Worm (Caenorhabditis elegans): ENCODE data around the gene M7.8.

The M7.8 gene

ce11 chrIV:11082789-11083235 lies 12.1 kb downstream of the M7.8 start (continued):
- TF ChIP-seq lin-1 (GFP tag; IDR thresholded peaks at IDR 0.05) (no peak), F44E2.7 (GFP tag; IDR thresholded peaks at IDR 0.05) (0 out of 2 replicates have a peak, but pooled peaks have one; percentile 10), madf-9 (GFP tag; conservative IDR thresholded peaks at IDR 0.05) (peak; percentile 27; the same call in 1 of the 2 replicates), ctbp-1 (GFP tag; IDR thresholded peaks at IDR 0.05) (peak; percentile 86), aha-1 (tag) (peak; percentile 99), tag-97 (GFP tag; IDR thresholded peaks at IDR 0.05) (no peak), nhr-41 (GFP tag; IDR thresholded peaks at IDR 0.05) (no peak), zag-1 (tag; optimal IDR thresholded peaks at IDR 0.05) (peak; percentile 74), vab-7 (GFP tag; IDR thresholded peaks at IDR 0.05) (peak; percentile 71; the same call in 1 of the 2 replicates), R02D3.7 (tag; optimal IDR thresholded peaks at IDR 0.05) (no peak), unc-62 (GFP tag; optimal IDR thresholded peaks at IDR 0.05 in 1 of 2) (peak; percentile 21 to 100), unc-62 (tag; optimal IDR thresholded peaks at IDR 0.05) (no peak), nhr-76 (tag; optimal IDR thresholded peaks at IDR 0.05) (no peak), fkh-10 (GFP tag; optimal IDR thresholded peaks at IDR 0.05) (peak; percentile 87), ztf-11 (tag; optimal IDR thresholded peaks at IDR 0.05) (no peak), zfp-2 (tag; optimal IDR thresholded peaks at IDR 0.05) (peak; percentile 63), ama-1 (optimal IDR thresholded peaks at IDR 0.05) (peak; percentile 91), ceh-44 (GFP tag; IDR thresholded peaks at IDR 0.05) (0 out of 2 replicates have a peak, but pooled peaks have one; percentile 24), nhr-42 (GFP tag; IDR thresholded peaks at IDR 0.05) (peak; percentile 89), unc-39 (tag; optimal IDR thresholded peaks at IDR 0.05) (peak; percentile 48), nhr-6 (tag; optimal IDR thresholded peaks at IDR 0.05) (peak; percentile 93), F10B5.3 (tag; optimal IDR thresholded peaks at IDR 0.05) (no peak), nhr-111 (GFP tag; optimal IDR thresholded peaks at IDR 0.05) (no peak), daf-19 (GFP tag; conservative IDR thresholded peaks at IDR 0.05) (peak; percentile 82; the same call in 1 of the 2 replicates), skn-1 (tag; optimal IDR thresholded peaks at IDR 0.05) (peak; percentile 66), daf-8 (GFP tag; IDR thresholded peaks at IDR 0.05) (no peak), mxl-3 (GFP tag; optimal IDR thresholded peaks at IDR 0.05) (peak; percentile 82), egl-43 (GFP tag; IDR thresholded peaks at IDR 0.05) (peak; percentile 91), fos-1 (tag; optimal IDR thresholded peaks at IDR 0.05) (no peak), zfp-3 (GFP tag; conservative IDR thresholded peaks at IDR 0.05) (0 out of 2 replicates have a peak, but pooled peaks have one; percentile 23), lin-13 (GFP tag; optimal IDR thresholded peaks at IDR 0.05) (peak; percentile 72), lin-29 (GFP tag; IDR thresholded peaks at IDR 0.05) (0 out of 2 replicates have a peak, but pooled peaks have one; percentile 59), nhr-28 (tag; optimal IDR thresholded peaks at IDR 0.05) (peak; percentile 88), F26F4.8 (GFP tag; conservative IDR thresholded peaks at IDR 0.05) (no peak), nhr-77 (tag; optimal IDR thresholded peaks at IDR 0.05) (peak; percentile 63), php-3 (GFP tag; IDR thresholded peaks at IDR 0.05) (0 out of 2 replicates have a peak, but pooled peaks have one; percentile 26), lim-7 (GFP tag; IDR thresholded peaks at IDR 0.05) (peak; percentile 63; the same call in 1 of the 2 replicates), daf-16 (GFP tag; optimal IDR thresholded peaks at IDR 0.05) (peak; percentile 51 to 71), daf-16 (tag; optimal IDR thresholded peaks at IDR 0.05) (peak; percentile 74), jun-1 (tag; optimal IDR thresholded peaks at IDR 0.05) (peak; percentile 42), hif-1 (tag; optimal IDR thresholded peaks at IDR 0.05) (peak; percentile 60 to 86), sdz-12 (GFP tag; optimal IDR thresholded peaks at IDR 0.05) (peak; percentile 67), ces-1 (GFP tag; optimal IDR thresholded peaks at IDR 0.05) (peak; percentile 81), F37D6.2 (tag; optimal IDR thresholded peaks at IDR 0.05) (peak; percentile 85), ZK337.2 (GFP tag; IDR thresholded peaks at IDR 0.05) (no peak), cey-2 (tag; optimal IDR thresholded peaks at IDR 0.05; ENCODE audit: borderline replicate concordance, insufficient read depth) (no peak), Y75B8A.6 (GFP tag; IDR thresholded peaks at IDR 0.05) (no peak), unc-130 (GFP tag; optimal IDR thresholded peaks at IDR 0.05) (peak; percentile 28), ztf-7 (tag; optimal IDR thresholded peaks at IDR 0.05) (peak; percentile 82), dve-1 (tag; optimal IDR thresholded peaks at IDR 0.05; ENCODE audit: insufficient read depth) (peak; percentile 92), ceh-62 (tag; optimal IDR thresholded peaks at IDR 0.05) (no peak), dmd-9 (GFP tag; IDR thresholded peaks at IDR 0.05) (no peak)

All from whole organism, L4 larva.